Fruit fly (Drosophila melanogaster) whole organism, embryonic: Measurements from ENCODE around the gene HisCl1.

Experiments
- B-H1 ChIP-seq: fragments of 200-800 bp; sonication (Bioruptor generic); IDR thresholded peaks from 3 replicates; pipeline ENCODE4 v1.3.6; 2022; ENCODE audit warnings: missing biosample characterization, missing genetic modification characterization
- CG13287 ChIP-seq: fragments of 200-800 bp; sonication (Bioruptor generic); IDR thresholded peaks from 2 replicates; pipeline ENCODE4 v1.3.6; 2022; ENCODE audit warnings: missing biosample characterization, missing genetic modification characterization; ENCODE audit not compliant: partially characterized antibody
- CG16813 ChIP-seq: fragments of 200-800 bp; sonication (Bioruptor generic); IDR thresholded peaks from 3 replicates; pipeline ENCODE4 v1.3.6; 2022; ENCODE audit warnings: missing biosample characterization, missing genetic modification characterization; ENCODE audit not compliant: partially characterized antibody
- CG17186 ChIP-seq: fragments of 200-800 bp; sonication (Bioruptor generic); optimal IDR thresholded peaks from 3 replicates; lab custom pipeline; 2017; ENCODE audit warnings: missing biosample characterization, missing genetic modification reagents, missing genetic modification characterization
- CG17385 ChIP-seq: fragments of 200-800 bp; sonication (Bioruptor generic); optimal IDR thresholded peaks from 3 replicates; lab custom pipeline; 2018; ENCODE audit warnings: missing biosample characterization, mild to moderate bottlenecking, missing genetic modification characterization
- CG18011 ChIP-seq: fragments of 200-800 bp; sonication (Bioruptor generic); optimal IDR thresholded peaks from 2 replicates; lab custom pipeline; 2017; ENCODE audit warnings: missing biosample characterization, missing genetic modification characterization, mild to moderate bottlenecking, moderate library complexity, missing genotype
- CG4328 ChIP-seq: fragments of 200-800 bp; sonication (Bioruptor generic); optimal IDR thresholded peaks from 3 replicates; lab custom pipeline; 2017; ENCODE audit warnings: missing biosample characterization, missing genetic modification reagents, missing genetic modification characterization
- CG4730 ChIP-seq: fragments of 200-800 bp; sonication (Bioruptor generic); IDR thresholded peaks from 2 replicates; pipeline ENCODE4 v1.3.6; 2022; ENCODE audit warnings: missing biosample characterization, missing genetic modification characterization
- CG4854 ChIP-seq: fragments of 200-800 bp; sonication (Bioruptor generic); optimal IDR thresholded peaks from 2 replicates; lab custom pipeline; 2016; ENCODE audit warnings: missing biosample characterization, missing genetic modification characterization, inconsistent platforms
- CG9932 ChIP-seq: fragments of 200-800 bp; sonication (Bioruptor generic); IDR thresholded peaks from 2 replicates; pipeline ENCODE4 v1.3.6; 2022; ENCODE audit warnings: missing biosample characterization, missing genetic modification characterization
- CTCF ChIP-seq: fragments of 200-800 bp; sonication (Bioruptor generic); optimal IDR thresholded peaks from 2 replicates; lab custom pipeline; 2017; ENCODE audit warnings: missing biosample characterization, mild to moderate bottlenecking, missing genetic modification characterization, moderate library complexity
- CoRest ChIP-seq: fragments of 200-800 bp; sonication (Bioruptor generic); optimal IDR thresholded peaks from 3 replicates; lab custom pipeline; 2018; ENCODE audit warnings: missing biosample characterization, mild to moderate bottlenecking, missing genetic modification characterization, moderate library complexity
- Dad ChIP-seq: fragments of 200-800 bp; sonication (Bioruptor generic); optimal IDR thresholded peaks from 3 replicates; lab custom pipeline; 2016; ENCODE audit warnings: missing biosample characterization, missing genetic modification characterization
- Doc3 ChIP-seq: fragments of 200-800 bp; sonication (Bioruptor generic); IDR thresholded peaks from 3 replicates; pipeline ENCODE4 v1.3.6; 2022; ENCODE audit warnings: missing biosample characterization, missing genetic modification characterization; ENCODE audit not compliant: partially characterized antibody
- Dp ChIP-seq: fragments of 200-800 bp; sonication (Bioruptor generic); optimal IDR thresholded peaks from 2 replicates; lab custom pipeline; 2018; ENCODE audit warnings: missing biosample characterization, mild to moderate bottlenecking, missing genetic modification characterization, moderate library complexity
- Ets65A ChIP-seq: fragments of 200-800 bp; sonication (Bioruptor generic); peaks from one replicate; lab custom pipeline; 2016; ENCODE audit warnings: missing biosample characterization, missing genetic modification characterization
- Hsf ChIP-seq: fragments of 200-800 bp; sonication (Bioruptor generic); optimal IDR thresholded peaks from 3 replicates; lab custom pipeline; 2016; ENCODE audit warnings: missing biosample characterization, missing genetic modification characterization
- Med ChIP-seq: fragments of 200-800 bp; sonication (Bioruptor generic); peaks from one replicate; lab custom pipeline; 2016; ENCODE audit warnings: missing biosample characterization, missing genetic modification characterization, mild to moderate bottlenecking, inconsistent platforms, moderate library complexity
- Nf-YB ChIP-seq: fragments of 200-800 bp; sonication (Bioruptor generic); optimal IDR thresholded peaks from 3 replicates; lab custom pipeline; 2019; ENCODE audit warnings: missing biosample characterization, mild to moderate bottlenecking, missing genetic modification characterization, moderate library complexity
- Rfx ChIP-seq: fragments of 200-800 bp; sonication (Bioruptor generic); IDR thresholded peaks from 2 replicates; pipeline ENCODE4 v1.3.6; 2022; ENCODE audit warnings: missing biosample characterization, missing genetic modification characterization
- Sry-β ChIP-seq: fragments of 200-800 bp; sonication (Bioruptor generic); optimal IDR thresholded peaks from 2 replicates; lab custom pipeline; 2018; ENCODE audit warnings: missing biosample characterization, mild to moderate bottlenecking, missing genetic modification characterization, moderate library complexity
- YL-1 ChIP-seq: fragments of 200-800 bp; sonication (Bioruptor generic); optimal IDR thresholded peaks from 3 replicates; lab custom pipeline; 2017; ENCODE audit warnings: missing biosample characterization, mild to moderate bottlenecking, missing genetic modification characterization
- al ChIP-seq: fragments of 200-800 bp; sonication (Bioruptor generic); IDR thresholded peaks from 2 replicates; pipeline ENCODE4 v1.3.6; 2022; ENCODE audit warnings: missing biosample characterization, missing genetic modification characterization
- ato ChIP-seq: fragments of 200-800 bp; sonication (Bioruptor generic); IDR thresholded peaks from 2 replicates; pipeline ENCODE4 v1.3.6; 2022; ENCODE audit warnings: missing biosample characterization, missing genetic modification characterization; ENCODE audit not compliant: partially characterized antibody
- chn ChIP-seq: fragments of 200-800 bp; sonication (Bioruptor generic); optimal IDR thresholded peaks from 2 replicates; lab custom pipeline; 2016; ENCODE audit warnings: missing biosample characterization, missing genetic modification characterization
- corto ChIP-seq: fragments of 200-800 bp; sonication (Bioruptor generic); optimal IDR thresholded peaks from 2 replicates; lab custom pipeline; 2016; ENCODE audit warnings: missing biosample characterization, mild to moderate bottlenecking, missing genetic modification characterization, moderate library complexity
- crc ChIP-seq: fragments of 200-800 bp; sonication (Bioruptor generic); optimal IDR thresholded peaks from 2 replicates; lab custom pipeline; 2016; ENCODE audit warnings: missing biosample characterization, missing genetic modification characterization
- crol ChIP-seq: fragments of 200-800 bp; sonication (Bioruptor generic); IDR thresholded peaks from 2 replicates; pipeline ENCODE4 v1.3.6; 2022; ENCODE audit warnings: missing biosample characterization, missing genetic modification characterization
- dysf ChIP-seq: fragments of 200-800 bp; sonication (Bioruptor generic); IDR thresholded peaks from 3 replicates; pipeline ENCODE4 v1.3.6; 2022; ENCODE audit warnings: missing biosample characterization, missing genetic modification characterization
- fd102C ChIP-seq: fragments of 200-800 bp; sonication (Bioruptor generic); optimal IDR thresholded peaks from 2 replicates; lab custom pipeline; 2018; ENCODE audit warnings: missing biosample characterization, mild to moderate bottlenecking, missing genetic modification characterization, moderate library complexity
- hbn ChIP-seq: fragments of 200-800 bp; sonication (Bioruptor generic); IDR thresholded peaks from 2 replicates; pipeline ENCODE4 v1.3.6; 2022; ENCODE audit warnings: missing biosample characterization, missing genetic modification characterization; ENCODE audit not compliant: partially characterized antibody
- kay ChIP-seq: fragments of 200-800 bp; sonication (Bioruptor generic); optimal IDR thresholded peaks from 2 replicates; lab custom pipeline; 2016; ENCODE audit warnings: missing biosample characterization, missing genetic modification characterization
- lilli ChIP-seq: fragments of 200-800 bp; sonication (Bioruptor generic); optimal IDR thresholded peaks from 3 replicates; lab custom pipeline; 2016; ENCODE audit warnings: missing biosample characterization, missing genetic modification characterization
- mam ChIP-seq: fragments of 200-800 bp; sonication (Bioruptor generic); optimal IDR thresholded peaks from 3 replicates; lab custom pipeline; 2016; ENCODE audit warnings: missing biosample characterization, missing genetic modification characterization
- pzg ChIP-seq: fragments of 200-800 bp; sonication (Bioruptor generic); optimal IDR thresholded peaks from 3 replicates; lab custom pipeline; 2018; ENCODE audit warnings: missing biosample characterization, mild to moderate bottlenecking, missing genetic modification characterization, moderate library complexity
- row ChIP-seq: fragments of 200-800 bp; sonication (Bioruptor generic); IDR thresholded peaks from 3 replicates; pipeline ENCODE4 v1.3.6; 2022; ENCODE audit warnings: missing biosample characterization, missing genetic modification characterization
- sens ChIP-seq: fragments of 200-800 bp; sonication (Bioruptor generic); peaks from one replicate; lab custom pipeline; 2016; ENCODE audit warnings: missing biosample characterization, missing genetic modification characterization
- stwl ChIP-seq: fragments of 200-800 bp; sonication (Bioruptor generic); optimal IDR thresholded peaks from 3 replicates; lab custom pipeline; 2018; ENCODE audit warnings: missing biosample characterization, mild to moderate bottlenecking, missing genetic modification characterization, moderate library complexity
- tap ChIP-seq: fragments of 200-800 bp; optimal IDR thresholded peaks from 3 replicates; lab custom pipeline; 2019; ENCODE audit warnings: missing biosample characterization, mild to moderate bottlenecking, missing genetic modification characterization, moderate library complexity
- tna ChIP-seq: fragments of 200-800 bp; sonication (Bioruptor generic); IDR thresholded peaks from 2 replicates; pipeline ENCODE4 v1.3.6; 2022; ENCODE audit warnings: missing biosample characterization, missing genetic modification characterization; ENCODE audit not compliant: partially characterized antibody
- trem ChIP-seq: fragments of 200-800 bp; optimal IDR thresholded peaks from 3 replicates; lab custom pipeline; 2019; ENCODE audit warnings: missing biosample characterization, mild to moderate bottlenecking, missing genetic modification characterization, moderate library complexity
- zf30C ChIP-seq: fragments of 200-800 bp; sonication (Bioruptor generic); optimal IDR thresholded peaks from 3 replicates; lab custom pipeline; 2018; ENCODE audit warnings: missing biosample characterization, mild to moderate bottlenecking, missing genetic modification characterization

HisCl1 gene

DNA sequence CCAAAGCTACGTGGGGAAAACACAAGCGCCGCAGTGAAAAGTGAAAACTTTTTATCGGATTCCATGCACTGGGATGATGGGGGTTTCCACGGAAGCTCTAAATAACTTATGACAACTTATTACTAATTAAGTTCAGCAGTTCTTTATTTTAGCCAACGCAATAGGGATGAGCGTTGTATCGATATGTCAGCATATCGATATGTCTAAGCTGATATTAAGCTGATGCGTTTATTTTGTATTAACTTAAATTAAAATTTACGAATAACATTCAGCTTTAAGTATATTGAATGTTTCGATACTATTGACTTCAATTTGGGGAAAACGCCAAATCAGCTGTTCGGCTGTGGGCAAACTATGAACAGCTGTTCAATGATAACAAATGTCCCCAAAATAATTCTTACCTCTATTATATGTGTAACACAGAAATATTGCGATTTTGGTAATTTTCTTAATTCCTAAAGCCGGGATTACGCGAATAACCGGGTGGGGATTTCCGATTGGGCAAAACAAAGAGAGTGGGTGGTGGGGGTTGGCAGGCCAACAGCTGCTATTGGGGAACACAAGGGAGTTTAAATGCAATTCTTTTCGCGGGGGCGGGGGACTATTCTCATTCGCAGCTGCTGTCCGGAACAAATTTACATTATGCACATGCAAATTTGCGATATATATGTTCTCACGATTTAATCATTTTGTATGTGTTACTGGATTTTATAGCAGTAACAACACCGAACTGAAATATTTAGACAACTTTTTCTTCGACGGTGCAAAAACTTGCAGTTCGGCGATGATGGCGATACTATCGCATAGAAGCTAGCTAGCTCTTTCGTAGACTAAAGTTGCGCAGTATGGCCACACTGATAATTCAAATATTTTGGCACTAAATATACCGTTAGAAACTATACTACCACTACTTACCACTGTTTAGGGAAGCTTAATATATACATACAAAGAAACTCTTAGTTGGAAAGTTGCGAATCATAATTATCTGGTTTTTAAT, 37.4 kb upstream of the HisCl1 start, which contains the start of gene CG6923 (continued):
- TF ChIP-seq crol (GFP tag; lab: Robert Waterston, UW), result peak; percentile 73
- no peak for TF ChIP-seq CG17385 (GFP tag; lab: Kevin White, UChicago)
- no peak for TF ChIP-seq lilli
- 0 out of 2 replicates have a peak, but pooled peaks have one; percentile 34 for TF ChIP-seq Rfx (GFP tag; lab: Robert Waterston, UW)
- no peak for TF ChIP-seq CG4328 (GFP tag; lab: Kevin White, UChicago)
- peak; percentile 50 for TF ChIP-seq CoRest (tag; lab: Kevin White, UChicago)
- peak; percentile 86 for TF ChIP-seq CG16813 (GFP tag; lab: Robert Waterston, UW)
- peak; percentile 74 for TF ChIP-seq Med (GFP tag; lab: Kevin White, UChicago)
- TF ChIP-seq tap (tag; lab: Kevin White, UChicago), result no peak
- peak; percentile 43 for TF ChIP-seq trem
- TF ChIP-seq Ets65A (GFP tag; lab: Kevin White, UChicago), result peak; percentile 66
- TF ChIP-seq crc (GFP tag; lab: Kevin White, UChicago), result no peak
- TF ChIP-seq CG13287 (GFP tag; lab: Robert Waterston, UW), result peak; percentile 79
- 0 out of 2 replicates have a peak, but pooled peaks have one; percentile 10 for TF ChIP-seq CG9932
- no peak for TF ChIP-seq Hsf
- no peak for TF ChIP-seq CG4730 (GFP tag; lab: Robert Waterston, UW)
- TF ChIP-seq hbn (GFP tag; lab: Robert Waterston, UW), result peak; percentile 87
- peak; percentile 31 for TF ChIP-seq Sry-β (GFP tag; lab: Kevin White, UChicago)
- TF ChIP-seq CG17186 (GFP tag; lab: Kevin White, UChicago), result peak; percentile 35
- no peak for TF ChIP-seq CTCF (GFP tag; lab: Kevin White, UChicago)
- peak; percentile 80 for TF ChIP-seq tna
- TF ChIP-seq Doc3, result peak; percentile 66
- TF ChIP-seq al (GFP tag; lab: Robert Waterston, UW), result no peak
- peak; percentile 78 for TF ChIP-seq pzg (GFP tag; lab: Kevin White, UChicago)
- TF ChIP-seq ato, result peak; percentile 62
- TF ChIP-seq Dp (GFP tag; lab: Kevin White, UChicago), result peak; percentile 80
- TF ChIP-seq row (GFP tag; lab: Robert Waterston, UW), result peak; percentile 70
- no peak for TF ChIP-seq Dad
- no peak for TF ChIP-seq chn (GFP tag; lab: Kevin White, UChicago)
- TF ChIP-seq Nf-YB, result peak; percentile 68
- TF ChIP-seq mam (GFP tag; lab: Kevin White, UChicago), result peak; percentile 20
- TF ChIP-seq YL-1 (GFP tag; lab: Kevin White, UChicago), result peak; percentile 4
- TF ChIP-seq stwl, result peak; percentile 29
- no peak for TF ChIP-seq B-H1 (GFP tag; lab: Robert Waterston, UW)
- TF ChIP-seq fd102C (GFP tag; lab: Kevin White, UChicago), result no peak
- no peak for TF ChIP-seq dysf (GFP tag; lab: Robert Waterston, UW)

DNA sequence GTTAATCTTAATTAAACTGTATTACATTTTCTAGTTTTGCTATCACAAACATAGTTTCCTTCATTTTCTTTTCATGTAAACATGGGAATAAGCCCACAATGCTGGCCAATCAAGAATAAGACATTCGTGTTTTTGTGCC, 36.8 kb upstream of the HisCl1 start, which contains the start of gene CG43062:
TSS of gene CG43062 (plus strand) at position 40 of the 139 bp plus-strand sequence.
- TF ChIP-seq CG18011 (no peak), Med (GFP tag; lab: Kevin White, UChicago) (peak; percentile 21)
- TF ChIP-seq, all 482 proteins: peak for 1

DNA sequence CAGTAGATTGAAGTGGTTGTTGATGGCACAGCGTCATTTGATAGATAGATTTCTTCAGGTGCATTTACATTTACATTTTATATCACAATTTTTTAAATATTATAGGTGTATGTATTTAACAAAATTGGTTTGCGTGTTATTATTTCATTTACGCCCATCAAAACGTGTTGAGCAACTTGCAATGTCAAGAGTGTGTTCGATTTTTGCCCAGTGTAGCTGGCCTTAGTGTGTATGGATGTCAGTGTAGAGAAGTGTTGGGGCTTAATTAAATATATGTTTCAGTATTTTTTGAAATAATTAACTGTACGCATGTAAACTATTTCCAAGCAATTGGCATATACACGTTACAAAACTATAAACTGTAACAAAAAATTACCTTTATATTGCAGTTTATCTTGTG, 35.2 kb upstream of the HisCl1 start:
- TF ChIP-seq zf30C (peak; percentile 6), sens (GFP tag; lab: Kevin White, UChicago) (peak; percentile 70), corto (GFP tag; lab: Kevin White, UChicago) (no peak), Med (GFP tag; lab: Kevin White, UChicago) (peak; percentile 13), CG4854 (GFP tag; lab: Kevin White, UChicago) (no peak), kay (no peak)
